Fruit fly (Drosophila melanogaster) whole organism, larva: ENCODE results near the gene her.

Experiments used
- noc ChIP-seq: fragments of 200-800 bp; sonication (Bioruptor generic); optimal IDR thresholded peaks from 3 replicates; lab custom pipeline; 2019; ENCODE audit warnings: missing biosample characterization, mild to moderate bottlenecking, missing genetic modification characterization, moderate library complexity

Gene her

DNA sequence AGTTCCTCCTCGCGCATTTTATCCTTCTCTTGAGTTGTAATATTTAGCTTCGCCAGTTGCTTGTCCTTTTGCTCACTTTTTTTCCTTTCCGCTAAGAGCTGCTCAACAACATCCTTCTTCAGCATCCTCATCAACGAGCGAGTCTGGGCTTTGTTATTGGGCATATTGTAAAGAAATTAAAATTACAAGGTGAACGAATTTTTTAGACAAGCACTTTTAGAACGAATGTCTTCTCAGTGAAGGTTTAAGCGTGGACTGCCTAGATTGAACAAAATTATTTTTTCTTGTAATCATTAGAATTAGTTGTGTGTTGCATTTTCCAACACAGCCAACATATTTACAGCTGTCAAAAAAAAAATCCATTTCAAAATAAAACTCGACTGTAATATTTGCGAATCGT is 5.2 kb downstream of the her start, which contains the start of gene CG33552:
Gene CG33552, plus strand, starts transcription at position 301 of the 400 bp plus-strand sequence.
- TF ChIP-seq noc (tag; lab: Kevin White, UChicago): no peak

DNA sequence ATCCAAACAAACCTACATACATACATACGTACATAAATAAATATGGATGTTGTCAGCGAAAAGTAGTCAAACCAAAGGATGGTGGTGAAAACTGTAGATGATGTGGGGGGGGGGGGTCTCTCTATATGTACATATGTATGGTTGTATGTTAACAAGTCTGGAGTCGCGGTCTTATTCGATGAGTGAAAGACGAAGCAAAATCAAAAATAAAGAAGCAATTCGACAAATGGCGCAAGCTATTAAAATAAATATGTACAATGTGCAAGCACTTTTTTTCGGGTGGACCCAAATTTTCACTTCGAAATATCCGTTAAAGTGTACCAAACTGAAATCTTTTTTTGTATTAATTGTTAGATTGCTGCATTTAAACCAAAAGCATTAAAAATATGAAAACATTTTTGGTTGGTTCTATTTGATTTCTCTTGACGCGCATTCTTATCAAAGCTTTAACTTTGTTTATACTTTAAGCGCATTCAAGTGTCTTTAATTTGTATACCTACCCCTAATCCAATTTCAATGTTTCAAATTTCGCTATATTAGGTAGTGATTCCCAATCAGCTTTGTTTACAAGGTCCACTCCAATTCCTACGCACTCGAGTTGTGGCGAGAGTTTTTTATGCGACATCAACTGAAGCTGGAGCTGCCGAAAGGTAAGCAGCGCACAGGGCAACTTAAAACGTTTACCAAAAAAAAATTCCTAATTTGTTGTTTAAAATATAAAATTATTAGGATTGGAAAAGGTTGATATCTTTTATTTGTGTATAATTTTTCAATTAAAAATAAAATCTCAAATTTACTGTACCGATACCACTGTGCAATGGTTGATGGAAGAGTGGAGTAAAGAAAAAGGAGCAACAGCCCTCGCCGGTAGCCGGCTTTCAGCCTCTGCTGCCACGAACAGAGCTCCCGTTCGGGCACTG is 7.2 kb downstream of the her start, which contains the start of gene CG31807:
Gene CG31807, minus strand, starts transcription at position 51 of the 920 bp plus-strand sequence.
- TF ChIP-seq noc (tag; lab: Kevin White, UChicago): peak; percentile 63

DNA sequence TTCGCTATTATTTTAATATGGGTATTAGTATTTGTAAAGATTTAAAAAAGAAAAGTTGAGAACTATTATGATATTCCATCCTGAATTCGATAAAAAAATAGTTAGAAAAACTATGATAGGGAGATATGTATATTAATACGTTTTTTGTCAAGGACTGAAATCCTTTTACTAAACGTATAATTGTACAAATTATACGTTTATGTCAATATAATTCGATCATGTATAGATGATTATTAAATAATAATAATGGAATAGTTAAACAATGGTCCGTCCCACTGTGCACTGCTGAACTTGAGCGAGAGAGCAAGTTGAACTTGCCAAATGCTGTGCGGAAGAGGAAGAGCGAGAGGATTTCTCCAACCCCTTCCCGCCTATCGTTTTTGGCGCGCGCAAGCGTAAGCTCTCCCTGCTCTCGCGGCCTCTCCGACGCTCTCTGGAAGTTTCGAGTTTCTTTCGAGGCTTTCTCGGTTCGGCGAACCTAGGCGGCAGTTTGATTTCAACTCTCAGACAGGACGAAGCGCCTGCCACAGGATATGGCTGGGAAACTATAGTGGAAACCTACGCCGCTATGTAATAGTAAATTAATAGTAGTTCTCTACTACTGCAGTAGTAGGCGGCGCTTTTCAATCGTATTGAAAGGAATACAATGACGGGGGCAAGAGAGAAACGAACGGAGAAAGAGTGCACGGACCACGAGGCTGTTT is 8.1 kb downstream of the her start:
- peak; percentile 16 for TF ChIP-seq noc (tag; lab: Kevin White, UChicago)

DNA sequence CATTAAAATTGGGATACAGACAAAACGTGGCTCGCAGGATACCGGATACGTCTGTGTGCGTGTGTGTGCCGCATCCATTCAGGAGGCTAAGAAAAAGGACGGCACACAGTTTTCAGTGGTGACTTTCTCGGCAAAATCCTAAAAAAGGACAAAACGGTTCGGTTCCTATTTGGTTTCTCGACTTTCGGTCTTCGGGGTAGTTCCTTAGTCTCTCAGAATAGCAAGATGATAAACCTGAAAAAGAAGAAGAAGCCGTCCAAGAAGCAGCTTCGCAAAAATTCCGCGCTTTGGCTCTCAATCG is 8.6 kb downstream of the her start:
- no peak for TF ChIP-seq noc (tag; lab: Kevin White, UChicago)

DNA sequence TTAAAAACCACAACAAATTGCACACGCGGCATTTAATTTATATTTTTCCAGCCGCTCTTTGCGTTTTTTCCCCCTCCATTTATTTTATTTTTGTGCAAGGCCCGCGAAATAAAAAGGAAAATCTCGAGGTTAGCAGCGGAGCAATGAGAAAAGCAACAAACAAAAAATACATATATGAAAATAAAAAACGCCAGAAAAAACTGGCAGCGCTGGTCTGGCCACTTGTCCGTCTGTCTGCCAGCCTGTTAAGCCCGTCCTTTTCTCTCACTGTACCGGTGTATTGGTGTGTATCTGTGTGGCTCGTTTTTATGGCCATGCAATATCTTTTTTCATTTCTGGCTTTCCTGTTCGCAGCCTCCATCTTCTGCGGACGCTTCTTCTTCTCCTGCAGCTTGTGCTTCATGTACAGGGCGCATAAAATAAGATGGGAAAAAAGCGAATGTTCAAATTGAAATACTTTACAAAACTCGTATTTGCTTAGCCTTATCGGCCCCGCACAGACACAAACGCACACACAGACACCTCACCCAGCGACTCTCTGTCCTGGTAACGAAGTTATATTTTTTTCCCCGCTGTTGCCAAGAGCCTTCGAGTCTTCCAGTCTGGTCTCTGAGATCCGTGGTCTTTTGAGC is 9.5 kb downstream of the her start:
- TF ChIP-seq noc (tag; lab: Kevin White, UChicago): no peak

DNA sequence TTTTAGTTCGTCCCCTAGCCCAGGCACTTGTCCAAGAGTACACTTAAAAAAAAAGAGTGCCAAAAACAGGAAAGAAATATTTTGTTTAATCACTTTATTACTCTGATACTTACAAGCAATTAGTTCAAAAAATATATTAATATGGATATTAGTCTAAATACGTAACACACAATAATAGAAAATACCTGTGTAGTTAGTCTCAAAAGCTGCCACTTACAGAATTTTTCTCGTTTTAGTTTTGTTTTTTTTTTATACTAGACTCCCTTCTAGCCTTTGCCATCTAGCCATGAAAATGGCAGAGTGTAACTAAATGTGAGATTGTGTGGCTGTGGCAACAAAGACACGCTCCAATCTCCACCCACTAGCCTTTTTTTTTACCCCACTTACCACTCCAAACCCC is 10.9 kb downstream of the her start:
- TF ChIP-seq noc (tag; lab: Kevin White, UChicago): no peak

DNA sequence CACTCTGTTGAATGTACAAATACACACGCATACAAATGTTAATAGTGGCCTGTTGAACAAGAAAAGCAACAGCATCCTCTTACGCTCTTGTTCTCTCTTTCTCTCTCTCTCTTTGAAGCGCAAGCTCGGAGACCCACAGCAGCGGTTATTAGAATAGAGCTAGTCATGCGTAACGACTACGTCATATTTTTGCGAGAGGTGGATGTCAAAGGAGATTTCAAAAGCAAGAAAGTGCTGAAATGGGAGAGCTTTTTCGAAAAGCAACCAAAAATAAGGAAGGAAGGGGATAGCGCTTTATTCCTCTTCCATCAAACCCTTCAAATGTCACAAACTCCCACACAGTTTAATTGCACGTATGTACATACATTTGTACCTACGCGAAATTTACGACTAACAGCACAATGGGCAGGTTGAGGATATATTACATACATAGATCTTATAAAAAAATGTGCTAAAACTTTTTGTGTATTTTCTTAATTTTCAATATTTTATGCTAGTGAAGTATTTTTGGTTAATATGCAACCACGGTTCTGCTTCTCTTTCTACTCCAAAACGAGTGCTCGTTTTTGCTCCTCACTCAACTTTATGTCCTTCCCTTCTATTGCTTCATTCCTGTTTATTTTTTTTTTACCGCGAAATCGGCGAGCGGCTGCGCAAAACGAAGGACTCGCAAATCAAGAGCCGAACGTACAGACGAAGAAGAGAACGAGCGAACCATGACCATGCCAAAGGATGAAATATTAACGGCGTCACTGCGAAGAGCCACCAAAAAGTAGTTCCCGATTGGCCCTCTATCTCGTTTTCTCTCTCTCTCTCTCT is 13.0 kb downstream of the her start:
- TF ChIP-seq noc (tag; lab: Kevin White, UChicago): no peak

DNA sequence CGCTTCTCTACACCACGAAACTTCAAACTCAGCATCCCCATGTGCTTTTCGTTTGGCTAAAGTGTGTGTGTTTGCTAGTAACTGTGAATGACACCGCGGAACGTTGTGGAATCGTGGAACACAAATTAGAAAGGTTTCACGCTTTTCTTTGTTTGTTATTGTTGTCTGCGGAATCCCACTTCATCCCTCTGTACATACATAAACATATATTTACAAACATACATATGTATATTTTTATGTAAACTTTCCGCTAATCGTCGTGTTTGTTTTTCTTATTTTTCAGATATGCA is 13.6 kb downstream of the her start:
- TF ChIP-seq noc (tag; lab: Kevin White, UChicago): no peak

DNA sequence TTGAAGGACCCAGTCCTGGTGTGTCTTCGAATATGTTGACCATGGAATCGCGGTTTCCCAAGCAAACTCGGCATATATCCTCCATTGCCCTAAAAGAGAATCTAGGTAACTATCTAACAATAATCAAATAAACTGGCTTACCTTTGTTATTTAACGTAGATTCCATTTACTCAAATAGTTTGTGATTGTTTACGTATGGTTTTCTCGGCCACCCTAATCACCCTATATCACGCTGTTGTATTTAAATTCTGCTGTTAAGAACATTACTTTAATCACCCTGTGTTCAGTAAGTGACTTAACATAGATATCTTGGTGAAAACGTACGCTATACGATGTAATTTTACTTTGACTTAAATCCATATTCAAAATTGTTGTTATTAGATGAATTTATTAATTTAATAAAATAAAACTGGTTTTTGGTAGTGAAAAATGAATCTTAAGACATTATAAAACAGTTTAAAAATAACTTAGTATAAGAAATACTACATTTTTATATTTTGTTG is 26.1 kb downstream of the her start:
- no peak for TF ChIP-seq noc (tag; lab: Kevin White, UChicago)

DNA sequence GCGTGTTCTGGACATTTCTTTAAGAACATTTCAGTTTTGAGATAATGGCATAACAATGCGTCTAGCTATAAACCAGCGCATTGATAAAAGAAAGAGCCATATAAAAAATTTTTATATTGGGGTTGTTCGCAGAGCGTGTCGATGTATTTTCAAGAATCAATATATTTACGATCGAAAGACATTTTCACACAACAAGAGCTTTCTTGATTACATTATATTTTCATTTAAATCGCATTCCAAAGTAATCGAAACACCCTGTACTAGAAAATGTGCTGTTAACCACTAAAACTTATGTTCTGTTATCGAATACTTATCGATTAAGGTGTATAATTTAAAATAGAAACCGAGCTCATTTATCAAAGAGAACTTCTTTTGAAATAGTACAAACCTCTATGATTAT is 26.8 kb downstream of the her start:
- TF ChIP-seq noc (tag; lab: Kevin White, UChicago): no peak

DNA sequence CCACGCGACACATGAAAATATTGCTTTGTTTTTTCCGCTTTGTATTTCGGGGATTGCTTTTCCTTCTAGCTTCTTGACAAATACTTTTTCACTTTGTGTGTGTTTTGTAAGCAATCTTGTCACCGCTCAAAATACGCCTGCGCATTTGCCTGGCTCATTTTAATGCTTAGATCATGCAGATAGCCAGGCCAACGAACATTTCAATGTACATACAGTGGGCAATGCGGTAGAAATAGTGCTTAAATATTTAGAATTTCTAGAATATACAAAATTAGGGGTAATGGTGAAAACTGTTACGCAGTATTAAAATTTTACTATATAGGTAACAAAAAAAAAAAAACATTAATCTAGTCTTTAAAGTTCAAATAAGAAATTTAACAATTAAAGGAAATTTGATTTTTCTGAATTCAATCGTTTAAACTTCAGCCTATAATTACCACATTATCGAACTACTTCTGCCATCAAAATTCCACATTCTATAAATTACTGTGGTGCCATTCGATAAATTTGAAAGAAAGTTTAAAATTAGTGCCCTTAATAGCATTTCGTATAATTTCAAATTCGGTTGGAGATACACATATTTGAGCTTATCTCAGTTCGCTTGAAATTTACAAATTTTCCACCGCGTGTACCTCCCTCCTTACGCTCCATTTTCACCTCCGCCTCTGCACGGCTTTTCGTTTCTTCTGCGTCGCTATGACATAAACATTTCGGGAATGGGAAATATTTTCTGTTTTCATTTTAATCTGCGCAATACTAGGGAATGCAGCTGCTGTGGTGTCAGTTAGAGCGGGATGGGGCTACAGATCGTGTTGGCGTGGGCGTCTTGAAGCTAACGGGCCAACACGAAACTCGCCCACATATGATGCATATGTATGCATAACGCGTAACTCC is 30.1 kb downstream of the her start:
- no peak for TF ChIP-seq noc (tag; lab: Kevin White, UChicago)

DNA sequence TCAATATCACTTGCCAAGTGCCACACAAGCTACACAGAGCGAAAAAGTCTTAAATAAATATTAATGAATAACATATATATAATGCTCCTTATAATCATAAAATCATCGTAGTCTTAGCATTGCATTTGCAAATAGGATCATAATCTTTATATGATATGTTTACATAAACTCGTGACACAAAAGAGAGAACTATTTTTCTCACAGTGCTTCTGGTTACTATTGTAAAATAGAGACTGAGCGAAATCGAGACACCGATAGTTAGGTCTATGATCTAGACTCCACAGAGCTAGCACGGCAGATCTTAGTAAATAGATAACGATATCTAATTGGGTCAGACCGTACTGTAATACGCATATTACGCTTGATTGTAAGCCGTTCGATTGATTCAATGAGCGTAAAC is 32.7 kb downstream of the her start:
- no peak for TF ChIP-seq noc (tag; lab: Kevin White, UChicago)

DNA sequence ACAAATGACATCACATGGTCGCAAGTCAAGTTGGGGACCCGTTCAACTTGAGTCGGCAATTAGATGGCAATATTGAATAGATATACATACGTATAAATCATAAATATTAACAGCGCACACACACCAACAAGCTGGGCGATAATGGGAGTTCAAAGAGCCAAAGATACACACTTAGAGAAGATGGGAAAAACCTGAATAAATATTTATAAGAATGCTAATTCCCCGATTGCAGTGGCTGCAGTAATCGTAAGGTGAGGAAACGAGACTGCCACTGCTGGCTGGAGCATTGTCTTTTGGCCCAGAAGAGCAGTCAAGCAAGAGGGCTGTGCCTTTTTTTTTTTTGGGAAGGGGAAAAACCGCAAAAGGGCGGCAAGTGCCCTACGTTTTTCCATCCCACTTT is 33.2 kb downstream of the her start:
- TF ChIP-seq noc (tag; lab: Kevin White, UChicago): no peak

DNA sequence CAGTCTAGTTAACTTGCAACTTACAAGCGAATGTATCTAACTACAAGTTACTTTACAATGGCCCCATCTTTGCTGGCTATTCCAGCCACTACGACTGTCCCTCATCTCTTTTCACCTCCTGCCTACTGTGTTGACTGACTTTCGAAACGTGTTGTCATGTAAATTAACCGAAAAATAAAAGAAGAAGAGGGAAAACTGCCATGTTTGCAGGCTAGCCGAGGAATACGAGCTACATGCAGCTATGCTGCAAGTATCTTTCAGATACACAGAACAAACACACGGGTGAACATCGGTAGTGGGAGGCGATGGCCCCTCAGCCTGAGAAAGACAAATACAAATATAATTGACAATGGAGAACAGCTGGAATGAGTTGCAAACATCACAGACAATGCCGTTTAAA is 33.7 kb downstream of the her start:
- TF ChIP-seq noc (tag; lab: Kevin White, UChicago): no peak
